Fruit fly (Drosophila melanogaster) whole organism, wandering third instar larva: ENCODE measurements around the gene miple2.

Experiments
- Abd-B ChIP-seq: fragments of >200 bp; optimal IDR thresholded peaks from 2 replicates; lab custom pipeline; 2017; ENCODE audit warnings: missing biosample characterization, missing genetic modification characterization
- CG32264 ChIP-seq: fragments of 200-800 bp; sonication (Bioruptor generic); optimal IDR thresholded peaks from 2 replicates; lab custom pipeline; 2016; ENCODE audit warnings: missing biosample characterization, missing genetic modification characterization
- CG9705 ChIP-seq: fragments of 200-800 bp; sonication (Bioruptor generic); optimal IDR thresholded peaks from 2 replicates; lab custom pipeline; 2018; ENCODE audit warnings: missing biosample characterization, mild to moderate bottlenecking, missing genetic modification characterization
- CrebA ChIP-seq: fragments of 200-800 bp; sonication (Bioruptor generic); optimal IDR thresholded peaks from 2 replicates; lab custom pipeline; 2016; ENCODE audit warnings: missing biosample characterization, mild to moderate bottlenecking, missing genetic modification characterization, borderline replicate concordance
- Dfd ChIP-seq: fragments of >200 bp; optimal IDR thresholded peaks from 2 replicates; lab custom pipeline; 2017; ENCODE audit warnings: missing biosample characterization, missing genetic modification characterization
- Dif ChIP-seq: fragments of 200-275, 200-300 bp; sonication (Bioruptor generic); optimal IDR thresholded peaks from 2 replicates; lab custom pipeline; 2018; ENCODE audit warnings: missing biosample characterization, missing genetic modification characterization; ENCODE audit not compliant: partially characterized antibody
- GATAd ChIP-seq: sonication (Bioruptor generic); optimal IDR thresholded peaks from 2 replicates; lab custom pipeline; 2016; ENCODE audit warnings: missing biosample characterization, missing genetic modification characterization
- HLH106 ChIP-seq: fragments of 200-800 bp; optimal IDR thresholded peaks from 3 replicates; lab custom pipeline; 2019; ENCODE audit warnings: missing biosample characterization, mild to moderate bottlenecking, missing genetic modification characterization, moderate library complexity
- Hnf4 ChIP-seq: fragments of 200-800 bp; sonication (Bioruptor generic); optimal IDR thresholded peaks from 2 replicates; lab custom pipeline; 2016; ENCODE audit warnings: missing biosample characterization, mild to moderate bottlenecking, missing genetic modification characterization
- Hr78 ChIP-seq: fragments of >200 bp; optimal IDR thresholded peaks from 2 replicates; lab custom pipeline; 2017; ENCODE audit warnings: missing biosample characterization, missing genetic modification characterization
- Hr83 ChIP-seq: fragments of 200-300 bp; sonication (Bioruptor generic); optimal IDR thresholded peaks from 2 replicates; lab custom pipeline; 2016; ENCODE audit warnings: missing biosample characterization, mild to moderate bottlenecking, missing genetic modification characterization, moderate library complexity; ENCODE audit not compliant: poor library complexity, severe bottlenecking
- Mio ChIP-seq: sonication (Bioruptor generic); optimal IDR thresholded peaks from 2 replicates; lab custom pipeline; 2016; ENCODE audit warnings: missing biosample characterization, missing genetic modification characterization
- N ChIP-seq: fragments of >200 bp; optimal IDR thresholded peaks from 2 replicates; lab custom pipeline; 2018; ENCODE audit warnings: missing biosample characterization, missing external identifiers, missing genetic modification characterization
- OdsH ChIP-seq: fragments of 200-800 bp; sonication (Bioruptor generic); optimal IDR thresholded peaks from 2 replicates; lab custom pipeline; 2016; ENCODE audit warnings: missing biosample characterization, mild to moderate bottlenecking, missing genetic modification characterization
- Rel ChIP-seq, 2 experiments: fragments of 200-800 bp; sonication (Bioruptor generic) in 1 of 2; optimal IDR thresholded peaks; 2 replicates in 1 of 2; 3 replicates in 1 of 2; lab custom pipeline; 2016 to 2019; ENCODE audit warnings: mild to moderate bottlenecking in 2 of 2, missing biosample characterization in 2 of 2, missing genetic modification characterization in 2 of 2, moderate library complexity in 1 of 2
- Sp1 ChIP-seq: fragments of 200-800 bp; sonication (Bioruptor generic); optimal IDR thresholded peaks from 3 replicates; lab custom pipeline; 2019; ENCODE audit warnings: missing biosample characterization, mild to moderate bottlenecking, missing genetic modification characterization, moderate library complexity
- Vsx2 ChIP-seq: fragments of 200-300, 225-300 bp; sonication (Bioruptor generic); optimal IDR thresholded peaks from 2 replicates; lab custom pipeline; 2018; ENCODE audit warnings: missing biosample characterization, missing genetic modification characterization; ENCODE audit not compliant: partially characterized antibody
- br ChIP-seq: fragments of 200-800 bp; sonication (Bioruptor generic); optimal IDR thresholded peaks from 2 replicates; lab custom pipeline; 2016; ENCODE audit warnings: missing biosample characterization, missing genetic modification characterization
- brk ChIP-seq: fragments of 200-800 bp; sonication (Bioruptor generic); optimal IDR thresholded peaks from 2 replicates; lab custom pipeline; 2016; ENCODE audit warnings: missing biosample characterization, mild to moderate bottlenecking, missing genetic modification characterization
- dl ChIP-seq, 2 experiments: fragments of 175-275, 200-275 bp in 1 of 2; fragments of 200-275 bp in 1 of 2; sonication (Bioruptor generic); optimal IDR thresholded peaks; lab custom pipeline; 2018; ENCODE audit warnings: mild to moderate bottlenecking in 2 of 2, missing biosample characterization in 2 of 2, missing genetic modification characterization in 2 of 2, moderate library complexity in 2 of 2; ENCODE audit not compliant: partially characterized antibody in 2 of 2, insufficient read depth in 1 of 2
- dsf ChIP-seq: sonication (Bioruptor generic); optimal IDR thresholded peaks from 2 replicates; lab custom pipeline; 2016; ENCODE audit warnings: missing biosample characterization, missing genetic modification characterization, borderline replicate concordance
- ey ChIP-seq: fragments of 200-800 bp; sonication (Bioruptor generic); optimal IDR thresholded peaks from 2 replicates; lab custom pipeline; 2016; ENCODE audit warnings: missing biosample characterization, missing genetic modification characterization
- foxo ChIP-seq, 2 experiments: fragments of 200-800 bp; sonication (Bioruptor generic); optimal IDR thresholded peaks; 2 replicates in 1 of 2; 3 replicates in 1 of 2; lab custom pipeline; 2016 to 2017; ENCODE audit warnings: missing biosample characterization in 2 of 2, missing genetic modification characterization in 2 of 2
- fru ChIP-seq: fragments of 200-800 bp; sonication (Bioruptor generic); optimal IDR thresholded peaks from 3 replicates; lab custom pipeline; 2016; ENCODE audit warnings: missing biosample characterization, mild to moderate bottlenecking, missing genetic modification characterization
- jim ChIP-seq: fragments of 175-275, 200-325 bp; sonication (Bioruptor generic); optimal IDR thresholded peaks from 2 replicates; lab custom pipeline; 2016; ENCODE audit warnings: missing biosample characterization, mild to moderate bottlenecking, missing genetic modification characterization
- lola ChIP-seq: fragments of >200 bp; optimal IDR thresholded peaks from 2 replicates; lab custom pipeline; 2017; ENCODE audit warnings: missing biosample characterization, missing genetic modification characterization
- pan ChIP-seq: fragments of >200 bp; optimal IDR thresholded peaks from 2 replicates; lab custom pipeline; 2017
- psq ChIP-seq: fragments of 200-800 bp; sonication (Bioruptor generic); optimal IDR thresholded peaks from 3 replicates; lab custom pipeline; 2017; ENCODE audit warnings: missing biosample characterization, mild to moderate bottlenecking, missing genetic modification characterization, moderate library complexity
- rgr ChIP-seq: fragments of 200-800 bp; sonication (Bioruptor generic); optimal IDR thresholded peaks from 3 replicates; lab custom pipeline; 2016; ENCODE audit warnings: missing biosample characterization, mild to moderate bottlenecking, missing genetic modification characterization
- sage ChIP-seq: fragments of 200-800 bp; sonication (Bioruptor generic); optimal IDR thresholded peaks from 2 replicates; lab custom pipeline; 2016; ENCODE audit warnings: missing biosample characterization, mild to moderate bottlenecking, missing genetic modification characterization
- sv ChIP-seq: fragments of 200-800 bp; sonication (Bioruptor generic); optimal IDR thresholded peaks from 3 replicates; lab custom pipeline; 2016; ENCODE audit warnings: missing biosample characterization, missing genetic modification characterization
- tai ChIP-seq: sonication (Bioruptor generic); optimal IDR thresholded peaks from 2 replicates; lab custom pipeline; 2016; ENCODE audit warnings: missing biosample characterization, missing genetic modification characterization
- usp ChIP-seq: fragments of >200 bp; optimal IDR thresholded peaks from 2 replicates; lab custom pipeline; 2017; ENCODE audit warnings: missing biosample characterization, missing genetic modification characterization
- woc ChIP-seq: sonication (Bioruptor generic); optimal IDR thresholded peaks from 2 replicates; lab custom pipeline; 2016; ENCODE audit warnings: missing biosample characterization, mild to moderate bottlenecking, missing genetic modification characterization

Gene miple2

DNA sequence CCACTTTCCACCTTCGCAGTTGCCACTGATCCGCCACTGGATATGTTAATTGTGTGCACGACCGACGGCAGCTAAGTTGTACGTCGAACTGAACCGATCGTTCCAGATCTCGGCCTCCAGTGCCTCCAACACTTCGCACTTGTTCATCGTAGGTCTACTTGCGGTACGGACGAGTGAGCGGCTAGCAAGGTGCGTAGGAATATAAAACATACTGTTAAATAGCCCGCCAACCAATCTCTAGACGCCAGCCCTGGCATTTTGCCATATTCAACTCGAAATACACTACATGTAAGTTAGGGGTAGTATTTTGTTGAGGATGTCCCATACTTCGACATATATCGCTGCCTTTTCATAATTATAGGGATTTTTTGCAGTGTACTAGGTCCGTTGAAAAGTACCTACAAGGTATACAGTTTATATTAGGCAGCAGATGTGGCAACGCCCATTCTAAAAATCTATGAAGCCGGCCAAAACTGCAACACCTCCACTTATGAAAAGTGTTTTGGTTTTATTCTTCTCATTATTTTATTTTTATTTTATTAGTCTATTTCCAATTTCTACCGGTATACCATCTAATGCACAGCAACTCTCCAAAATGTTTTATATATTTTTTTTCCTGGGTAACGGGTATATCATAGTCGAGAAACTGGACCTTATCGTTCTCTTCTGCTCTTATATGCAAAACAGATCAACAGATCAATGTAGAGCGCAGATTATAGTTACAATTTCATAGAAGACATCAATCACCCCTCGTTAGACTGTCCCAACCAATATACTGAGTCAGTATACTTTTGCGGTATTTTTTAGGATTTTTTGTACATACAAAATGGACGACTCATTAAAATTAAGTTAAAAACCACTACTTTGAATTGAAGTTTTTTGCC lies 47.7 kb upstream of the miple2 start, which contains the start of the genes pyx and CG33229 (continued):
- TF ChIP-seq Hnf4 (GFP tag; lab: Kevin White, UChicago), result peak; percentile 4
- TF ChIP-seq brk (GFP tag; lab: Kevin White, UChicago), result no peak
- TF ChIP-seq, all 38 proteins: peak for 19

DNA sequence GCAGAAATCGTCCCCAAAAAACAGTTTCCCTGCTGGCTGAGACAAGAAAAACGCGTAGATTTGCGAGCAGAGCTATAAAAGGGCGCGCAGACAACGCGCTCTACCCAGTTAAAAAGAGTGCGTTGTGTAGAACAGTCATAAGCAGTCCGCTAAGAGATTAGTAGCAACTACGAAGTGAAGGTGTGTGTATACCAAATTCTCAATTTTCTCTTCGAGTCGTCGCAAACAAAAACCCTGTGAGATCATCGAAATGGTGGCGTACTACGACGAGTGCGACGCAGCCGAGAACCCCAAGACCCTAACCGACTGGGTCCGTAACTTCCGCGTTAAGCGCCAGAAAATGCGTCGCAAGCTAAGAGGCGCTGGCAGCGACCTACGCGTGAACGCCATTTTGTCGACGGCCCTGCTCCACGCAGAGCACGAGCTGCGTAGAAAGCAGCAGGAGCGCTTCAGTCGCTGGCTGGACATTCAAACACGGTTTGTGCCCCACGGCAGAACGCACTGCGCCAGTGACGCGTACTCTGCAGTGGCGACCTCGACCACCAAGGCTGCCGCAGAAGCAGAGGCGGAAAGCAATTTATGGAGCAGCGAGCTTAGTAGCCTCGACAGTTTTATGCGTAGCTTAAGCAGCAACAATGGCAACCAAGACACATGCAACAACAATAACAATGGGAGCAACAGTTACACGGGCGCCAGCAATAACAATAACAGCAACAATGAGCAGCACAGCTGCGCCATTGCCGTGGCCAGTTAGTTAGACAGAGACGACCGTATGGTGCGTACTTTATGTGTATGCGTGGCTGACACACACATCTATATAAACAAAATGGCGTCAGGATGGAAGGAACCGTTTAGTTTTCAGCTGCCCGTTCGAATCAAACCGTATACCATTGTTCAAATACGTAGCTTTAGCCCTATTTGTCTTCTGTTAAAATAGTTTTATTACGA lies 46.7 kb upstream of the miple2 start:
- TF ChIP-seq Vsx2 (no peak), usp (GFP tag; lab: Kevin White, UChicago) (no peak), Mio (GFP tag; lab: Kevin White, UChicago) (peak; percentile 19), Dfd (no peak), N (GFP tag; lab: Kevin White, UChicago) (no peak), rgr (GFP tag; lab: Kevin White, UChicago) (no peak), br (GFP tag; lab: Kevin White, UChicago) (no peak), brk (GFP tag; lab: Kevin White, UChicago) (no peak), woc (GFP tag; lab: Kevin White, UChicago) (no peak), jim (GFP tag; lab: Kevin White, UChicago) (peak; percentile 72), Hr83 (GFP tag; lab: Kevin White, UChicago) (peak; percentile 52), fru (GFP tag; lab: Kevin White, UChicago) (no peak), tai (GFP tag; lab: Kevin White, UChicago) (peak; percentile 56), foxo (GFP tag; optimal IDR thresholded peaks at IDR 0.05; lab: Kevin White, UChicago) (no peak), HLH106 (tag; lab: Kevin White, UChicago) (no peak), lola (no peak), Hr78 (GFP tag; lab: Kevin White, UChicago) (no peak), Dif (GFP tag; lab: Kevin White, UChicago) (peak; percentile 76), Rel (GFP tag; optimal IDR thresholded peaks at IDR 0.05; lab: Kevin White, UChicago) (no peak), Rel (tag; optimal IDR thresholded peaks at IDR 0.05; lab: Kevin White, UChicago) (peak; percentile 29), OdsH (peak; percentile 14), CG9705 (GFP tag; lab: Kevin White, UChicago) (no peak), dl (GFP tag; optimal IDR thresholded peaks at IDR 0.05; lab: Kevin White, UChicago; ENCODE audit: insufficient read depth in 1 of 2, partially characterized antibody in 2 of 2) (peak in 1 of 2 experiments; percentile 32), sage (GFP tag; lab: Kevin White, UChicago) (no peak), dsf (GFP tag; lab: Kevin White, UChicago) (no peak), psq (no peak), GATAd (GFP tag; lab: Kevin White, UChicago) (no peak), sv (GFP tag; lab: Kevin White, UChicago) (no peak), ey (GFP tag; lab: Kevin White, UChicago) (no peak), Abd-B (GFP tag; lab: Kevin White, UChicago) (no peak), Hnf4 (GFP tag; lab: Kevin White, UChicago) (peak; percentile 72), Sp1 (GFP tag; lab: Kevin White, UChicago) (peak; percentile 28)

DNA sequence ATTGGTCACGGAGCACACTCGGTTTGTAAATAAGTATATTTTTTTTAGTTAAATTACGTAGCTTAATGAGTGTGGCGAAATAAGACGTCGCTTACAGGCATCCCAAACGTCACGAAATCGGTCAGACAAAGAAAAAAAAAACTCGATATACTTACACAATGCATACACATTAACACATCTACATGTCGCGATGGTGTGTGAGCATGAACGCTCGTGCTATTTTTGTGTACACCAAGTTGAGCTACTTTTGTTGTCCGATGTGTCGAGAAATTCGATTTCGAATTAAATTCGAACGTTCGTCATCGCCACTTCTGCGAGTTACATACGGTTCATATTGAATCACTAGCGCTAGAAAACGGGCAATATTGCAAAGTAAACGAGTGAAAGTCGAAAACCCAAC lies 45.9 kb upstream of the miple2 start:
- TF ChIP-seq pan (lab: Kevin White, UChicago) (no peak), Rel (GFP tag; optimal IDR thresholded peaks at IDR 0.05; lab: Kevin White, UChicago) (no peak), Rel (tag; optimal IDR thresholded peaks at IDR 0.05; lab: Kevin White, UChicago) (no peak), brk (GFP tag; lab: Kevin White, UChicago) (peak; percentile 30), woc (GFP tag; lab: Kevin White, UChicago) (peak; percentile 14), Hr83 (GFP tag; lab: Kevin White, UChicago) (peak; percentile 7), Hr78 (GFP tag; lab: Kevin White, UChicago) (no peak), CrebA (no peak), Mio (GFP tag; lab: Kevin White, UChicago) (no peak), N (GFP tag; lab: Kevin White, UChicago) (no peak), sv (GFP tag; lab: Kevin White, UChicago) (no peak), sage (GFP tag; lab: Kevin White, UChicago) (peak; percentile 39), CG32264 (GFP tag; lab: Kevin White, UChicago) (peak; percentile 18)
